Worm (Caenorhabditis elegans): ENCODE data around the gene T09F3.2.
A peak's percentile ranks its signal among the peaks of the same experiment; 100 is the strongest.

The T09F3.2 gene

ce11 chrII:10395303-10395757, 4.4 kb downstream of the T09F3.2 start, which contains the start of gene T09F3.4:
T09F3.4 (plus strand) TSS chrII:10395707.
- TF ChIP-seq T23F11.4 (GFP tag; optimal IDR thresholded peaks at IDR 0.05) (no peak), lin-11 (tag; optimal IDR thresholded peaks at IDR 0.05) (no peak), unc-3 (GFP tag; conservative IDR thresholded peaks at IDR 0.05) (no peak), unc-3 (tag; optimal IDR thresholded peaks at IDR 0.05) (no peak), ceh-30 (tag; optimal IDR thresholded peaks at IDR 0.05) (no peak), ttx-3 (tag; optimal IDR thresholded peaks at IDR 0.05) (no peak), mec-3 (tag; optimal IDR thresholded peaks at IDR 0.05; ENCODE audit: borderline replicate concordance) (no peak), unc-42 (tag; optimal IDR thresholded peaks at IDR 0.05) (no peak), fkh-6 (tag; optimal IDR thresholded peaks at IDR 0.05) (peak; percentile 15), ceh-19 (GFP tag; optimal IDR thresholded peaks at IDR 0.05) (no peak), nhr-232 (tag; optimal IDR thresholded peaks at IDR 0.05) (no peak), tbx-2 (tag; optimal IDR thresholded peaks at IDR 0.05) (peak; percentile 70), nhr-11 (tag; optimal IDR thresholded peaks at IDR 0.05) (no peak), ceh-22 (tag; optimal IDR thresholded peaks at IDR 0.05) (no peak), gmeb-2 (tag; optimal IDR thresholded peaks at IDR 0.05) (no peak), ceh-6 (GFP tag; optimal IDR thresholded peaks at IDR 0.05) (no peak), hlh-6 (tag; optimal IDR thresholded peaks at IDR 0.05) (no peak), K09A11.1 (tag; optimal IDR thresholded peaks at IDR 0.05; ENCODE audit: insufficient read depth) (no peak), ceh-9 (tag; optimal IDR thresholded peaks at IDR 0.05) (no peak), ref-2 (tag; optimal IDR thresholded peaks at IDR 0.05) (no peak), ets-4 (tag; optimal IDR thresholded peaks at IDR 0.05) (peak; percentile 64), npax-4 (tag; optimal IDR thresholded peaks at IDR 0.05) (no peak), ceh-14 (tag; optimal IDR thresholded peaks at IDR 0.05) (no peak), ztf-16 (tag; optimal IDR thresholded peaks at IDR 0.05) (no peak), che-1 (tag; optimal IDR thresholded peaks at IDR 0.05) (no peak), rnt-1 (tag; optimal IDR thresholded peaks at IDR 0.05) (no peak), ceh-24 (tag; optimal IDR thresholded peaks at IDR 0.05) (no peak), F13H6.1 (tag; optimal IDR thresholded peaks at IDR 0.05) (no peak), elt-2 (tag; optimal IDR thresholded peaks at IDR 0.05) (peak; percentile 28), syd-9 (tag; optimal IDR thresholded peaks at IDR 0.05) (no peak), zip-5 (tag; optimal IDR thresholded peaks at IDR 0.05) (peak; percentile 29), pat-9 (tag; optimal IDR thresholded peaks at IDR 0.05) (no peak), hlh-30 (tag; optimal IDR thresholded peaks at IDR 0.05; ENCODE audit: insufficient read depth) (no peak), C08G9.2 (tag; optimal IDR thresholded peaks at IDR 0.05) (peak; percentile 80), C38D4.7 (GFP tag; optimal IDR thresholded peaks at IDR 0.05) (no peak), fkh-10 (GFP tag; optimal IDR thresholded peaks at IDR 0.05) (no peak), ceh-31 (tag; optimal IDR thresholded peaks at IDR 0.05) (peak; percentile 70), ahr-1 (tag; optimal IDR thresholded peaks at IDR 0.05) (no peak), pag-3 (tag; optimal IDR thresholded peaks at IDR 0.05; ENCODE audit: borderline replicate concordance) (no peak), ceh-2 (tag; optimal IDR thresholded peaks at IDR 0.05) (peak; percentile 69), sdc-2 (tag; optimal IDR thresholded peaks at IDR 0.05) (no peak), tbx-7 (tag; optimal IDR thresholded peaks at IDR 0.05) (peak; percentile 48)

DNA sequence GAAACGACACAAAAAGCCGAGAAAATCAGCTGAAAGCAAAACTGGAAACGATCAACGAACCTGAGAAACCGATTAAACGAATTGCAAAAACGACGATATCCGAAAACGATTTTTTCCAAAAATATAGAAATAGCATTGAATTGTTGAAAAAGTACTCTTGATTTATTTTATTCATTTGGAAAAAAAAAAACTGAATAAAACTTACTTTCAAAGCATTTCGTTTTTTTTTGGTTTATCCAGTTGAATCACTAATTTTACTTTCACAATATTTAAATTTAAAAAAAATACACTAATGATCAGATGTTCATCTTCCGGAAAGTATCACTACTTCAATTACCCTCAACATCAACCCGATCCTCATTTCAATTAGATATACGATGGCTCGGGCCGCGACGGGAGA, 5.6 kb downstream of the T09F3.2 start, which contains the start of gene T09F3.5:
Gene T09F3.5 (plus strand): TSS at position 301 of the 400 bp plus-strand sequence.
- no peak for TF ChIP-seq eyg-1 (tag; optimal IDR thresholded peaks at IDR 0.05)
- no peak for TF ChIP-seq ceh-18 (tag; optimal IDR thresholded peaks at IDR 0.05)
- no peak for TF ChIP-seq C08G9.2 (tag; optimal IDR thresholded peaks at IDR 0.05)
- TF ChIP-seq hlh-15 (tag; optimal IDR thresholded peaks at IDR 0.05), result no peak
- TF ChIP-seq npax-4 (tag; optimal IDR thresholded peaks at IDR 0.05), result no peak
- no peak for TF ChIP-seq ceh-31 (tag; optimal IDR thresholded peaks at IDR 0.05)
- TF ChIP-seq ref-2 (tag; optimal IDR thresholded peaks at IDR 0.05), result no peak
- no peak for TF ChIP-seq pag-3 (tag; optimal IDR thresholded peaks at IDR 0.05; ENCODE audit: borderline replicate concordance)
- no peak for TF ChIP-seq T23F11.4 (GFP tag; optimal IDR thresholded peaks at IDR 0.05)
- no peak for TF ChIP-seq ztf-16 (tag; optimal IDR thresholded peaks at IDR 0.05)
- no peak for TF ChIP-seq ama-1 (optimal IDR thresholded peaks at IDR 0.05)
- TF ChIP-seq unc-3 (GFP tag; conservative IDR thresholded peaks at IDR 0.05), result no peak
- no peak for TF ChIP-seq unc-3 (tag; optimal IDR thresholded peaks at IDR 0.05)
- TF ChIP-seq fax-1 (tag; optimal IDR thresholded peaks at IDR 0.05), result no peak
- no peak for TF ChIP-seq unc-86 (tag; optimal IDR thresholded peaks at IDR 0.05)
- no peak for TF ChIP-seq odd-2 (tag; optimal IDR thresholded peaks at IDR 0.05)
- TF ChIP-seq syd-9 (tag; optimal IDR thresholded peaks at IDR 0.05), result no peak
- no peak for TF ChIP-seq elt-4 (tag; optimal IDR thresholded peaks at IDR 0.05)
- no peak for TF ChIP-seq rnt-1 (tag; optimal IDR thresholded peaks at IDR 0.05)
